Fruit fly (Drosophila melanogaster): ENCODE results near the gene CG43725.

CG43725 gene

DNA sequence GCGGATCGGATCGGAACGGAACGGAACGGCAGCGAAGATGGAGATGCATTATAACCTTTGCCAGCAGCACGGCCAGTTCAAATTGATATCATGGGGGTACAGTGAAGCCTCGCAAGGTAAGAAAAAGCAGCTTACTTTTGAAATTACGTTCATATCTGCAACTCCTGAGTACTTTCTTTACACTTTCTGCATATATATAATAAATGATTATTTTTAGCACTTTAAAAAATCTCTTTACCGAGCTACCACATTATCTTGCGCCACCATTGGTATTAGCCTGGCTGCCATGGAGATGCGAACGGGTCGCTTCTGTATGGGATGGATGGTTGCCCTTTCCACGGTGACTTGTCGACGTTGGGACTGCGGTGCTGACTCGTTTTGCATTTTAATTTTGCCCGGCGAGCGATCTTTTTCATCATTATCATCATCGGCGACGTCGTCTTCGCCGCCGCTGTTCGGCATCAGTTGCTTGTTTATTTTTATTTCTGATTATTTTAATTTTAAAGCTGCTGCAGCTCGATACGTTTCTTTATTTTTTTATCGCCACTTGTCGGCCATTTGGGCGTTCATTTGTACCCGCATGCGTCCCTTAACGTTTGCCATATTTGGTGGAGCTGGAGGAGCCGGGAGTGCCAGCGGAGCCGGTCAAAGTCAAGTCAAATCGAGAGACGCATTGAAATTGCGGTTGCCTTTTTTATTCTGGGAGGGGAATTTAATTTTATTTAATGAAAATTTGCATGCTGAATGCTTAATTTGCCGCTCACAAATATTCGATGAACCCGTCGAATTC lies 22.1 kb upstream of the CG43725 start:
- TF ChIP-seq vvl (GFP tag; IDR thresholded peaks at IDR 0.05) (peak; percentile 27; the same call in 1 of the 2 replicates), MESR4 (GFP tag; optimal IDR thresholded peaks at IDR 0.05) (no peak), CG1529 (GFP tag; optimal IDR thresholded peaks at IDR 0.05) (no peak), HLH3B (GFP tag; IDR thresholded peaks at IDR 0.05) (peak; percentile 67), Ets65A (GFP tag) (no peak), CG10209 (GFP tag; optimal IDR thresholded peaks at IDR 0.05) (no peak), nau (GFP tag; optimal IDR thresholded peaks at IDR 0.05) (no peak), so (GFP tag; IDR thresholded peaks at IDR 0.05) (0 out of 3 replicates have a peak, but pooled peaks have one; percentile 38), ase (GFP tag; IDR thresholded peaks at IDR 0.05) (0 out of 3 replicates have a peak, but pooled peaks have one; percentile 36), CG14441 (GFP tag; IDR thresholded peaks at IDR 0.05) (peak; percentile 76), corto (GFP tag; optimal IDR thresholded peaks at IDR 0.05) (peak; percentile 92), sr (GFP tag; IDR thresholded peaks at IDR 0.05) (0 out of 3 replicates have a peak, but pooled peaks have one; percentile 11), Aef1 (GFP tag; IDR thresholded peaks at IDR 0.05) (peak; percentile 48; the same call in 2 of the 3 replicates), CG14050 (GFP tag; IDR thresholded peaks at IDR 0.05) (peak; percentile 21; the same call in 2 of the 3 replicates), zen2 (GFP tag; IDR thresholded peaks at IDR 0.05; ENCODE audit: partially characterized antibody) (no peak), lab (GFP tag; optimal IDR thresholded peaks at IDR 0.05) (peak; percentile 38), dimm (GFP tag; IDR thresholded peaks at IDR 0.05) (no peak), CG6272 (GFP tag; IDR thresholded peaks at IDR 0.05) (no peak), row (GFP tag; IDR thresholded peaks at IDR 0.05) (peak; percentile 65), CG14860 (GFP tag; IDR thresholded peaks at IDR 0.05; ENCODE audit: partially characterized antibody) (no peak), CG17359 (tag; optimal IDR thresholded peaks at IDR 0.05) (peak; percentile 33), CG32772 (GFP tag; IDR thresholded peaks at IDR 0.05) (peak; percentile 34; the same call in 1 of the 2 replicates), bcd (GFP tag; optimal IDR thresholded peaks at IDR 0.05) (no peak), H2.0 (GFP tag; IDR thresholded peaks at IDR 0.05) (peak; percentile 58; the same call in 1 of the 2 replicates), unpg (GFP tag; optimal IDR thresholded peaks at IDR 0.05) (peak; percentile 28), klu (GFP tag; IDR thresholded peaks at IDR 0.05) (0 out of 2 replicates have a peak, but pooled peaks have one; percentile 7), CG2712 (tag; optimal IDR thresholded peaks at IDR 0.05) (peak; percentile 2), CG43689 (GFP tag; IDR thresholded peaks at IDR 0.05) (0 out of 2 replicates have a peak, but pooled peaks have one; percentile 22), Hsf (GFP tag; optimal IDR thresholded peaks at IDR 0.05) (no peak), tna (GFP tag; IDR thresholded peaks at IDR 0.05; ENCODE audit: partially characterized antibody) (no peak), kni (GFP tag; optimal IDR thresholded peaks at IDR 0.05) (no peak), Hr51 (GFP tag; optimal IDR thresholded peaks at IDR 0.05) (peak in 1 of 2 experiments; percentile 50), dysf (GFP tag; IDR thresholded peaks at IDR 0.05) (peak; percentile 56; the same call in 2 of the 3 replicates), Sox102F (GFP tag; optimal IDR thresholded peaks at IDR 0.05) (peak; percentile 44), Dbx (GFP tag; IDR thresholded peaks at IDR 0.05) (no peak), Fer3 (tag; optimal IDR thresholded peaks at IDR 0.05) (no peak), dmrt99B (tag; optimal IDR thresholded peaks at IDR 0.05) (peak; percentile 57), wor (GFP tag; IDR thresholded peaks at IDR 0.05) (0 out of 2 replicates have a peak, but pooled peaks have one; percentile 11), CG17328 (GFP tag; IDR thresholded peaks at IDR 0.05) (peak; percentile 57; the same call in 1 of the 2 replicates), lbe (GFP tag; optimal IDR thresholded peaks at IDR 0.05) (peak; percentile 91), CG3847 (GFP tag; IDR thresholded peaks at IDR 0.05) (no peak), gce (GFP tag; IDR thresholded peaks at IDR 0.05) (peak; percentile 13; the same call in 1 of the 3 replicates), CG9876 (GFP tag; optimal IDR thresholded peaks at IDR 0.05) (no peak), sisA (GFP tag; IDR thresholded peaks at IDR 0.05) (0 out of 2 replicates have a peak, but pooled peaks have one; percentile 37), phol (tag; optimal IDR thresholded peaks at IDR 0.05) (peak; percentile 12), bsh (GFP tag; optimal IDR thresholded peaks at IDR 0.05) (peak in 1 of 2 experiments; percentile 29), CG1792 (GFP tag; optimal IDR thresholded peaks at IDR 0.05) (no peak), Gug (GFP tag; IDR thresholded peaks at IDR 0.05) (peak; percentile 14; the same call in 1 of the 4 replicates)
